Worm (Caenorhabditis elegans): ENCODE data around the gene egg-1.

egg-1 gene

ce11 chrIII:5705228-5705888, 22.6 kb upstream of the egg-1 start, which contains the start of gene swp-1 (continued):
- TF ChIP-seq lin-26 (GFP tag; IDR thresholded peaks at IDR 0.05) (peak; percentile 74), pbrm-1 (GFP tag; IDR thresholded peaks at IDR 0.05) (no peak), efl-1 (GFP tag; optimal IDR thresholded peaks at IDR 0.05) (peak; percentile 19), xnd-1 (tag; optimal IDR thresholded peaks at IDR 0.05) (peak; percentile 34), dpff-1 (tag; optimal IDR thresholded peaks at IDR 0.05) (no peak), lsl-1 (GFP tag; optimal IDR thresholded peaks at IDR 0.05) (peak; percentile 38), ceh-27 (GFP tag; optimal IDR thresholded peaks at IDR 0.05) (no peak), B0261.1 (tag; optimal IDR thresholded peaks at IDR 0.05) (no peak), tlf-1 (GFP tag; optimal IDR thresholded peaks at IDR 0.05) (peak; percentile 54), lin-35 (GFP tag; optimal IDR thresholded peaks at IDR 0.05) (peak in 1 of 3 experiments; percentile 10), ztf-18 (tag; optimal IDR thresholded peaks at IDR 0.05) (peak; percentile 21), ama-1 (optimal IDR thresholded peaks at IDR 0.05) (no peak), ama-1 (GFP tag; optimal IDR thresholded peaks at IDR 0.05) (no peak), F33H1.4 (GFP tag; IDR thresholded peaks at IDR 0.05) (peak; percentile 46), ceh-79 (tag; optimal IDR thresholded peaks at IDR 0.05) (no peak), lin-40 (tag; optimal IDR thresholded peaks at IDR 0.05) (no peak), F57A8.1 (GFP tag; optimal IDR thresholded peaks at IDR 0.05) (no peak), mcd-1 (GFP tag; IDR thresholded peaks at IDR 0.05) (no peak), C17E4.6 (GFP tag; IDR thresholded peaks at IDR 0.05) (0 out of 2 replicates have a peak, but pooled peaks have one; percentile 45), madf-6 (GFP tag; IDR thresholded peaks at IDR 0.05) (peak; percentile 78), pha-4 (tag; optimal IDR thresholded peaks at IDR 0.05) (no peak), F37B4.10 (GFP tag; IDR thresholded peaks at IDR 0.05) (no peak), die-1 (tag; optimal IDR thresholded peaks at IDR 0.05) (peak; percentile 50), hsf-1 (GFP tag; IDR thresholded peaks at IDR 0.05) (peak; percentile 60), F49E8.2 (tag; optimal IDR thresholded peaks at IDR 0.05; ENCODE audit: insufficient read depth) (peak; percentile 38), B0336.3 (GFP tag; IDR thresholded peaks at IDR 0.05) (peak; percentile 97), athp-1 (tag; optimal IDR thresholded peaks at IDR 0.05) (peak; percentile 46), tbp1 (GFP tag; optimal IDR thresholded peaks at IDR 0.05) (peak; percentile 28), lag-1 (GFP tag; IDR thresholded peaks at IDR 0.05) (no peak), unc-130 (GFP tag; optimal IDR thresholded peaks at IDR 0.05) (peak; percentile 45)

- TF ChIP-seq xnd-1 (tag; optimal IDR thresholded peaks at IDR 0.05): peak; percentile 10
- peak; percentile 74 for TF ChIP-seq lin-54 (GFP tag; optimal IDR thresholded peaks at IDR 0.05)
- 0 out of 2 replicates have a peak, but pooled peaks have one; percentile 16 for TF ChIP-seq lir-1 (GFP tag; conservative IDR thresholded peaks at IDR 0.05)
- peak; percentile 18 for TF ChIP-seq pha-4 (tag; optimal IDR thresholded peaks at IDR 0.05)
- no peak for TF ChIP-seq ztf-28 (GFP tag; IDR thresholded peaks at IDR 0.05)
- TF ChIP-seq attf-5 (GFP tag; optimal IDR thresholded peaks at IDR 0.05): peak; percentile 91
- TF ChIP-seq F57A8.1 (GFP tag; optimal IDR thresholded peaks at IDR 0.05): no peak
- peak; percentile 68 for TF ChIP-seq ceh-91 (GFP tag; IDR thresholded peaks at IDR 0.05)
- 0 out of 2 replicates have a peak, but pooled peaks have one; percentile 19 for TF ChIP-seq C06A6.2 (GFP tag; conservative IDR thresholded peaks at IDR 0.05)
- peak; percentile 53 for TF ChIP-seq lsy-27 (tag; optimal IDR thresholded peaks at IDR 0.05; ENCODE audit: borderline replicate concordance, insufficient read depth)
- TF ChIP-seq ceh-100 (GFP tag; IDR thresholded peaks at IDR 0.05): no peak
- peak; percentile 98 for TF ChIP-seq F33H1.4 (GFP tag; IDR thresholded peaks at IDR 0.05)
- no peak for TF ChIP-seq hrde-1 (tag; optimal IDR thresholded peaks at IDR 0.05; ENCODE audit: borderline replicate concordance)
- TF ChIP-seq ceh-27 (GFP tag; optimal IDR thresholded peaks at IDR 0.05): peak; percentile 77
- peak; percentile 59 for TF ChIP-seq K12H6.12 (tag; optimal IDR thresholded peaks at IDR 0.05)
- peak; percentile 57 for TF ChIP-seq attf-3 (GFP tag; conservative IDR thresholded peaks at IDR 0.05)
- TF ChIP-seq C17E4.6 (GFP tag; IDR thresholded peaks at IDR 0.05): no peak
- TF ChIP-seq let-607 (tag; optimal IDR thresholded peaks at IDR 0.05): peak in 1 of 2 experiments; percentile 1
- peak; percentile 86 for TF ChIP-seq madf-3 (GFP tag; IDR thresholded peaks at IDR 0.05)
- TF ChIP-seq ztf-25 (GFP tag; IDR thresholded peaks at IDR 0.05): no peak
- peak; percentile 78 for TF ChIP-seq snpc-1.3 (tag; optimal IDR thresholded peaks at IDR 0.05; ENCODE audit: insufficient read depth)
- no peak for TF ChIP-seq B0035.1 (tag; optimal IDR thresholded peaks at IDR 0.05)
Measured at ce11 chrIII:5706077-5706627, 21.8 kb upstream of the egg-1 start, which contains the start of gene rpl-23. Gene rpl-23 (minus strand): TSS chrIII:5706127.
